Fruit fly (Drosophila melanogaster): ENCODE results near the gene mub.

mub gene

dm6 chr3L:21839720-21840641 lies 4.6 kb upstream of the mub start (continued):
- TF ChIP-seq E2f2 (GFP tag; IDR thresholded peaks at IDR 0.05) (peak; percentile 74), CG12104 (GFP tag; optimal IDR thresholded peaks at IDR 0.05) (peak; percentile 94), kni (GFP tag; optimal IDR thresholded peaks at IDR 0.05) (peak; percentile 15), lmd (GFP tag; IDR thresholded peaks at IDR 0.05) (peak; percentile 95), HLH54F (GFP tag; optimal IDR thresholded peaks at IDR 0.05) (peak; percentile 92), sug (tag; optimal IDR thresholded peaks at IDR 0.05) (peak; percentile 100), CG12744 (GFP tag; optimal IDR thresholded peaks at IDR 0.05) (peak; percentile 91), CG17385 (GFP tag; optimal IDR thresholded peaks at IDR 0.05) (peak; percentile 89), tup (GFP tag; optimal IDR thresholded peaks at IDR 0.05) (peak; percentile 85), sc (optimal IDR thresholded peaks at IDR 0.05) (no peak), sc (GFP tag; optimal IDR thresholded peaks at IDR 0.05) (peak; percentile 89), CG11398 (GFP tag; optimal IDR thresholded peaks at IDR 0.05) (peak; percentile 88), ftz-f1 (GFP tag; optimal IDR thresholded peaks at IDR 0.05) (peak; percentile 63), schlank (tag; optimal IDR thresholded peaks at IDR 0.05) (peak; percentile 73), chif (GFP tag; optimal IDR thresholded peaks at IDR 0.05) (peak; percentile 87 to 92), Sry-β (GFP tag; optimal IDR thresholded peaks at IDR 0.05) (peak; percentile 50), Ets65A (GFP tag) (peak; percentile 99), CG5245 (GFP tag; optimal IDR thresholded peaks at IDR 0.05) (peak; percentile 88), pum (GFP tag; optimal IDR thresholded peaks at IDR 0.05) (peak; percentile 92), chm (GFP tag; IDR thresholded peaks at IDR 0.05) (peak; percentile 88), nau (GFP tag; optimal IDR thresholded peaks at IDR 0.05) (peak; percentile 95), jing (GFP tag; optimal IDR thresholded peaks at IDR 0.05) (peak; percentile 86), CG14965 (GFP tag; optimal IDR thresholded peaks at IDR 0.05; ENCODE audit: borderline replicate concordance) (peak; percentile 77), E2f1 (GFP tag; IDR thresholded peaks at IDR 0.05) (peak; percentile 91), NFAT (GFP tag; IDR thresholded peaks at IDR 0.05) (peak; percentile 79), gem (tag; optimal IDR thresholded peaks at IDR 0.05) (peak; percentile 96), CG31224 (GFP tag; IDR thresholded peaks at IDR 0.05) (peak; percentile 85), CG11504 (tag; optimal IDR thresholded peaks at IDR 0.05) (peak; percentile 95), cg (GFP tag; optimal IDR thresholded peaks at IDR 0.05) (peak; percentile 35), lilli (GFP tag; optimal IDR thresholded peaks at IDR 0.05) (peak; percentile 95), CG17829 (tag; optimal IDR thresholded peaks at IDR 0.05) (peak; percentile 92), hkb (optimal IDR thresholded peaks at IDR 0.05) (peak; percentile 1), hkb (GFP tag; IDR thresholded peaks at IDR 0.05) (peak; percentile 94), Hr51 (GFP tag; optimal IDR thresholded peaks at IDR 0.05) (peak; percentile 84 to 96), CG12769 (tag; optimal IDR thresholded peaks at IDR 0.05) (peak; percentile 88), wor (GFP tag; IDR thresholded peaks at IDR 0.05) (peak; percentile 85), CG4424 (GFP tag; optimal IDR thresholded peaks at IDR 0.05) (peak; percentile 94), CG18599 (GFP tag; optimal IDR thresholded peaks at IDR 0.05) (peak; percentile 95), gt (GFP tag; IDR thresholded peaks at IDR 0.05) (peak; percentile 84), dpn (GFP tag; optimal IDR thresholded peaks at IDR 0.05) (peak; percentile 92 to 96), phol (tag; optimal IDR thresholded peaks at IDR 0.05) (peak; percentile 93), az2 (GFP tag; optimal IDR thresholded peaks at IDR 0.05) (peak; percentile 91), tx (GFP tag; optimal IDR thresholded peaks at IDR 0.05) (peak; percentile 88), CG13424 (tag; optimal IDR thresholded peaks at IDR 0.05) (peak; percentile 94), insv (GFP tag; optimal IDR thresholded peaks at IDR 0.05) (peak; percentile 56 to 58), CG16863 (GFP tag; optimal IDR thresholded peaks at IDR 0.05) (peak; percentile 93), seq (GFP tag; IDR thresholded peaks at IDR 0.05) (peak; percentile 92), CG9215 (GFP tag; IDR thresholded peaks at IDR 0.05) (peak; percentile 87), Dref (GFP tag; IDR thresholded peaks at IDR 0.05) (peak; percentile 48)

Data from whole organism, embryonic.